Worm (Caenorhabditis elegans): ENCODE results near the gene T02D1.4.

DNA sequence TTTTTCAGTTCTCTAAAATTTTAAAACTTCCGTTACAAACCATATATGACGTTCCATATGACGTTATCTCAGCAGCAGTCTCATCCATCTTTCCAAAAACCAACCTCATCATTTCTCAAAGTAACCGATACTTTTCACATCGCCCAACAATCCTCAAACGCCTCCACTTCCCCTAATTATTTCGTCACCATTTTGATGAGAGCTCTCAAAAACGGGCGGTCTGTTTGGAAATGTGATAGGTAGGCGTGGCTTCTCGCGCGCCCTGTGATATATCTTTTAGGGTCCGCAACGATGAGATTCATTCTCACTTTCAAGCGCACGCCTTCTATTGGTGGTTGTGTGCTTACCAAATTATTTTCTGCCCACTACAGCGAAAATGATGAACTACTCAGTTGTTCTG lies 31.3 kb upstream of the T02D1.4 start, which contains the start of gene trh-1:
- no peak for TF ChIP-seq him-1 (tag; optimal IDR thresholded peaks at IDR 0.05)
- TF ChIP-seq W03F9.2 (tag; optimal IDR thresholded peaks at IDR 0.05), result no peak
